Fruit fly (Drosophila melanogaster) whole organism, embryonic: ENCODE data around the gene Targ3.

Experiments used
- Blimp-1 ChIP-seq: fragments of 200-800 bp; sonication (Bioruptor generic); optimal IDR thresholded peaks from 3 replicates; lab custom pipeline; 2018; ENCODE audit warnings: missing biosample characterization, missing genetic modification characterization, mild to moderate bottlenecking, moderate library complexity, missing genetic modification reagents
- CG10366 ChIP-seq: fragments of 200-800 bp; sonication (Bioruptor generic); IDR thresholded peaks from 2 replicates; pipeline ENCODE4 v1.3.6; 2022; ENCODE audit warnings: missing biosample characterization, missing genetic modification characterization
- CG10431 ChIP-seq: fragments of 200-800 bp; sonication (Bioruptor generic); optimal IDR thresholded peaks from 3 replicates; lab custom pipeline; 2018; ENCODE audit warnings: missing biosample characterization, mild to moderate bottlenecking, missing genetic modification characterization
- CG11085 ChIP-seq: fragments of 200-800 bp; sonication (Bioruptor generic); IDR thresholded peaks from 2 replicates; pipeline ENCODE4 v1.3.6; 2022; ENCODE audit warnings: missing biosample characterization, missing genetic modification characterization
- CG14441 ChIP-seq: fragments of 200-800 bp; sonication (Bioruptor generic); IDR thresholded peaks from 2 replicates; pipeline ENCODE4 v1.3.6; 2022; ENCODE audit warnings: missing biosample characterization, missing genetic modification characterization
- CG17186 ChIP-seq: fragments of 200-800 bp; sonication (Bioruptor generic); optimal IDR thresholded peaks from 3 replicates; lab custom pipeline; 2017; ENCODE audit warnings: missing biosample characterization, missing genetic modification reagents, missing genetic modification characterization
- CG17385 ChIP-seq: fragments of 200-800 bp; sonication (Bioruptor generic); optimal IDR thresholded peaks from 3 replicates; lab custom pipeline; 2018; ENCODE audit warnings: missing biosample characterization, mild to moderate bottlenecking, missing genetic modification characterization
- CG1832 ChIP-seq: fragments of 200-800 bp; sonication (Bioruptor generic); optimal IDR thresholded peaks from 2 replicates; lab custom pipeline; 2017; ENCODE audit warnings: missing biosample characterization, mild to moderate bottlenecking, missing genetic modification characterization, inconsistent platforms
- CG2199 ChIP-seq: fragments of 200-800 bp; sonication (Bioruptor generic); IDR thresholded peaks from 3 replicates; pipeline ENCODE4 v1.3.6; 2022; ENCODE audit warnings: missing biosample characterization, missing genetic modification characterization
- CG2202 ChIP-seq: fragments of 200-800 bp; sonication (Bioruptor generic); optimal IDR thresholded peaks from 2 replicates; lab custom pipeline; 2018; ENCODE audit warnings: missing biosample characterization, mild to moderate bottlenecking, missing genetic modification characterization
- CG34224 ChIP-seq: fragments of 200-800 bp; sonication (Bioruptor generic); IDR thresholded peaks from 3 replicates; pipeline ENCODE4 v1.3.6; 2022; ENCODE audit warnings: missing biosample characterization, missing genetic modification characterization; ENCODE audit not compliant: partially characterized antibody
- CG6254 ChIP-seq: fragments of 200-800 bp; sonication (Bioruptor generic); optimal IDR thresholded peaks from 3 replicates; lab custom pipeline; 2017; ENCODE audit warnings: mild to moderate bottlenecking, missing biosample characterization, missing genetic modification reagents, missing genetic modification characterization
- CG6791 ChIP-seq: fragments of 200-800 bp; sonication (Bioruptor generic); IDR thresholded peaks from 3 replicates; pipeline ENCODE4 v1.3.6; 2022; ENCODE audit warnings: missing biosample characterization, missing genetic modification characterization; ENCODE audit not compliant: partially characterized antibody
- CG8388 ChIP-seq: fragments of 200-800 bp; sonication (Bioruptor generic); optimal IDR thresholded peaks from 2 replicates; lab custom pipeline; 2019; ENCODE audit warnings: missing biosample characterization, mild to moderate bottlenecking, missing genetic modification characterization, moderate library complexity
- CG8478 ChIP-seq: fragments of >200 bp; optimal IDR thresholded peaks from 2 replicates; lab custom pipeline; 2018
- CG9817 ChIP-seq: fragments of 200-800 bp; sonication (Bioruptor generic); optimal IDR thresholded peaks from 2 replicates; lab custom pipeline; 2018; ENCODE audit warnings: missing biosample characterization, mild to moderate bottlenecking, missing genetic modification characterization, moderate library complexity
- Camta ChIP-seq: fragments of 200-800 bp; sonication (Bioruptor generic); optimal IDR thresholded peaks from 2 replicates; lab custom pipeline; 2016; ENCODE audit warnings: missing biosample characterization, missing genetic modification characterization
- CkIIα-i1 ChIP-seq: fragments of 200-800 bp; sonication (Bioruptor generic); IDR thresholded peaks from 2 replicates; pipeline ENCODE4 v1.3.6; 2022; ENCODE audit warnings: missing biosample characterization, missing genetic modification characterization
- Doc2 ChIP-seq: fragments of 200-800 bp; sonication (Bioruptor generic); IDR thresholded peaks from 2 replicates; pipeline ENCODE4 v1.3.6; 2022; ENCODE audit warnings: missing biosample characterization, missing genetic modification characterization
- Doc3 ChIP-seq: fragments of 200-800 bp; sonication (Bioruptor generic); IDR thresholded peaks from 3 replicates; pipeline ENCODE4 v1.3.6; 2022; ENCODE audit warnings: missing biosample characterization, missing genetic modification characterization; ENCODE audit not compliant: partially characterized antibody
- Fer1 ChIP-seq: fragments of 200-800 bp; sonication (Bioruptor generic); optimal IDR thresholded peaks from 2 replicates; lab custom pipeline; 2017; ENCODE audit warnings: missing biosample characterization, mild to moderate bottlenecking, missing genetic modification characterization
- H15 ChIP-seq: fragments of 200-800 bp; sonication (Bioruptor generic); IDR thresholded peaks from 3 replicates; pipeline ENCODE4 v1.3.6; 2022; ENCODE audit warnings: missing biosample characterization, missing genetic modification characterization
- HLH3B ChIP-seq: fragments of 200-800 bp; sonication (Bioruptor generic); IDR thresholded peaks from 2 replicates; pipeline ENCODE4 v1.3.6; 2022; ENCODE audit warnings: missing biosample characterization, missing genetic modification characterization
- HLH4C ChIP-seq: fragments of 200-800 bp; sonication (Bioruptor generic); IDR thresholded peaks from 3 replicates; pipeline ENCODE4 v1.3.6; 2022; ENCODE audit warnings: missing biosample characterization, missing genetic modification characterization; ENCODE audit not compliant: partially characterized antibody
- Hmr ChIP-seq: fragments of 200-800 bp; sonication (Bioruptor generic); optimal IDR thresholded peaks from 3 replicates; lab custom pipeline; 2017; ENCODE audit warnings: mild to moderate bottlenecking, missing biosample characterization, missing genetic modification reagents, missing genetic modification characterization
- Med ChIP-seq: fragments of 200-800 bp; sonication (Bioruptor generic); peaks from one replicate; lab custom pipeline; 2016; ENCODE audit warnings: missing biosample characterization, missing genetic modification characterization, mild to moderate bottlenecking, inconsistent platforms, moderate library complexity
- NfI ChIP-seq: fragments of 200-800 bp; sonication (Bioruptor generic); optimal IDR thresholded peaks from 3 replicates; lab custom pipeline; 2018; ENCODE audit warnings: missing biosample characterization, mild to moderate bottlenecking, missing genetic modification characterization, moderate library complexity
- PHDP ChIP-seq: fragments of 200-800 bp; sonication (Bioruptor generic); optimal IDR thresholded peaks from 3 replicates; lab custom pipeline; 2018; ENCODE audit warnings: missing biosample characterization, mild to moderate bottlenecking, missing genetic modification characterization, moderate library complexity
- Pdp1 ChIP-seq, 2 experiments: fragments of 200-800 bp; sonication (Bioruptor generic); optimal IDR thresholded peaks; 3 replicates each; lab custom pipeline; 2016; ENCODE audit warnings: missing biosample characterization in 2 of 2, missing genetic modification characterization in 2 of 2, mild to moderate bottlenecking in 1 of 2, moderate library complexity in 1 of 2
- Rx ChIP-seq: fragments of 200-800 bp; sonication (Bioruptor generic); IDR thresholded peaks from 2 replicates; pipeline ENCODE4 v1.3.6; 2022; ENCODE audit warnings: missing biosample characterization, missing genetic modification characterization
- bcd ChIP-seq: fragments of 200-800 bp; sonication (Bioruptor generic); optimal IDR thresholded peaks from 2 replicates; lab custom pipeline; 2017; ENCODE audit warnings: missing biosample characterization, mild to moderate bottlenecking, missing genetic modification characterization
- bigmax ChIP-seq: fragments of 200-800 bp; sonication (Bioruptor generic); optimal IDR thresholded peaks from 2 replicates; lab custom pipeline; 2018; ENCODE audit warnings: missing biosample characterization, mild to moderate bottlenecking, missing genetic modification characterization
- bsh ChIP-seq, 2 experiments: fragments of 200-800 bp; sonication (Bioruptor generic); optimal IDR thresholded peaks; 2 replicates each; lab custom pipeline; 2017 to 2018; ENCODE audit warnings: mild to moderate bottlenecking in 2 of 2, missing biosample characterization in 2 of 2, missing genetic modification characterization in 2 of 2, moderate library complexity in 1 of 2
- chinmo ChIP-seq: fragments of 200-800 bp; sonication (Bioruptor generic); IDR thresholded peaks from 4 replicates; pipeline ENCODE4 v1.3.6; 2022; ENCODE audit warnings: missing biosample characterization, missing genetic modification characterization; ENCODE audit not compliant: partially characterized antibody
- ci ChIP-seq: fragments of 200-800 bp; sonication (Bioruptor generic); IDR thresholded peaks from 3 replicates; pipeline ENCODE4 v1.3.6; 2022; ENCODE audit warnings: missing biosample characterization, missing genetic modification characterization
- crp ChIP-seq, 2 experiments: fragments of 200-800 bp; sonication (Bioruptor generic); optimal IDR thresholded peaks; 2 replicates in 1 of 2; 3 replicates in 1 of 2; lab custom pipeline; 2017; ENCODE audit warnings: missing biosample characterization in 2 of 2, missing genetic modification characterization in 2 of 2, mild to moderate bottlenecking in 1 of 2, moderate library complexity in 1 of 2
- dm ChIP-seq: fragments of 200-800 bp; sonication (Bioruptor generic); optimal IDR thresholded peaks from 3 replicates; lab custom pipeline; 2016; ENCODE audit warnings: missing biosample characterization, missing genetic modification characterization
- ewg ChIP-seq: fragments of 200-800 bp; sonication (Bioruptor generic); optimal IDR thresholded peaks from 3 replicates; lab custom pipeline; 2017; ENCODE audit warnings: mild to moderate bottlenecking, missing biosample characterization, missing genetic modification reagents, missing genetic modification characterization
- fu2 ChIP-seq: fragments of 200-800 bp; sonication (Bioruptor generic); optimal IDR thresholded peaks from 2 replicates; lab custom pipeline; 2016; ENCODE audit warnings: missing biosample characterization, missing genetic modification characterization
- hkb ChIP-seq, 2 experiments: fragments of 200-800 bp in 1 of 2; fragments of >200 bp in 1 of 2; sonication (Bioruptor generic) in 1 of 2; IDR thresholded peaks in 1 of 2; optimal IDR thresholded peaks in 1 of 2; 2 replicates each; pipeline versions ENCODE4 v1.3.6 to Lab custom; 2017 to 2022; ENCODE audit warnings: missing biosample characterization in 1 of 2, missing genetic modification characterization in 1 of 2
- ken ChIP-seq: fragments of 200-800 bp; sonication (Bioruptor generic); IDR thresholded peaks from 3 replicates; pipeline ENCODE4 v1.3.6; 2022; ENCODE audit warnings: missing biosample characterization, missing genetic modification characterization
- nau ChIP-seq: fragments of 200-800 bp; sonication (Bioruptor generic); optimal IDR thresholded peaks from 3 replicates; lab custom pipeline; 2017; ENCODE audit warnings: missing biosample characterization, mild to moderate bottlenecking, missing genetic modification characterization, missing genetic modification reagents
- repo ChIP-seq: fragments of 200-800 bp; sonication (Bioruptor generic); optimal IDR thresholded peaks from 2 replicates; lab custom pipeline; 2016; ENCODE audit warnings: missing biosample characterization, missing genetic modification characterization
- row ChIP-seq: fragments of 200-800 bp; sonication (Bioruptor generic); IDR thresholded peaks from 3 replicates; pipeline ENCODE4 v1.3.6; 2022; ENCODE audit warnings: missing biosample characterization, missing genetic modification characterization
- sens ChIP-seq: fragments of 200-800 bp; sonication (Bioruptor generic); peaks from one replicate; lab custom pipeline; 2016; ENCODE audit warnings: missing biosample characterization, missing genetic modification characterization
- sim ChIP-seq: fragments of 200-800 bp; sonication (Bioruptor generic); IDR thresholded peaks from 2 replicates; pipeline ENCODE4 v1.3.6; 2022; ENCODE audit warnings: missing biosample characterization, missing genetic modification characterization
- sr ChIP-seq: fragments of 200-800 bp; sonication (Bioruptor generic); IDR thresholded peaks from 3 replicates; pipeline ENCODE4 v1.3.6; 2022; ENCODE audit warnings: missing biosample characterization, missing genetic modification characterization
- z ChIP-seq: fragments of 200-800 bp; sonication (Bioruptor generic); IDR thresholded peaks from 3 replicates; pipeline ENCODE4 v1.3.6; 2022; ENCODE audit warnings: missing biosample characterization, missing genetic modification characterization
- zen ChIP-seq: fragments of 200-800 bp; sonication (Bioruptor generic); optimal IDR thresholded peaks from 3 replicates; lab custom pipeline; 2018; ENCODE audit warnings: missing biosample characterization, mild to moderate bottlenecking, missing genetic modification characterization, moderate library complexity

The Targ3 gene

dm6 chr3L:21202777-21203282 lies 6.2 kb downstream of the Targ3 start, which contains the start of the genes Targ1, CG10512 and Targ2 (continued):
- TF ChIP-seq CG8388 (GFP tag; lab: Kevin White, UChicago) = no peak
- no peak for TF ChIP-seq row (GFP tag; lab: Robert Waterston, UW)
- TF ChIP-seq CG14441 (GFP tag; lab: Robert Waterston, UW) = no peak
- no peak for TF ChIP-seq Doc3 (GFP tag; lab: Robert Waterston, UW)
- TF ChIP-seq CG6254 (GFP tag; lab: Kevin White, UChicago) = no peak
- 0 out of 3 replicates have a peak, but pooled peaks have one; percentile 17 for TF ChIP-seq CG2199 (GFP tag; lab: Robert Waterston, UW)
- TF ChIP-seq Blimp-1 (GFP tag; lab: Kevin White, UChicago) = peak; percentile 22
- no peak for TF ChIP-seq fu2 (GFP tag; lab: Kevin White, UChicago)
- no peak for TF ChIP-seq Rx
- no peak for TF ChIP-seq CG11085 (GFP tag; lab: Robert Waterston, UW)
- no peak for TF ChIP-seq CG2202 (tag; lab: Kevin White, UChicago)
- peak; percentile 48; the same call in 2 of the 3 replicates for TF ChIP-seq CG34224 (GFP tag; lab: Robert Waterston, UW)
- peak; percentile 45 for TF ChIP-seq sens (GFP tag; lab: Kevin White, UChicago)
- TF ChIP-seq bigmax (GFP tag; lab: Kevin White, UChicago) = peak; percentile 11
- TF ChIP-seq bsh (GFP tag; optimal IDR thresholded peaks at IDR 0.05; lab: Kevin White, UChicago) = peak in 1 of 2 experiments; percentile 50
- TF ChIP-seq sim (GFP tag; lab: Robert Waterston, UW) = no peak
- TF ChIP-seq nau (GFP tag; lab: Kevin White, UChicago) = no peak
- TF ChIP-seq CG17385 = no peak
- TF ChIP-seq zen = no peak
- no peak for TF ChIP-seq Camta (GFP tag; lab: Kevin White, UChicago)
- no peak for TF ChIP-seq CG6791 (GFP tag; lab: Robert Waterston, UW)
- no peak for TF ChIP-seq CkIIα-i1 (GFP tag; lab: Robert Waterston, UW)
- TF ChIP-seq ewg = peak; percentile 49
- peak in 1 of 2 experiments; percentile 49 for TF ChIP-seq crp (GFP tag; optimal IDR thresholded peaks at IDR 0.05; lab: Kevin White, UChicago)
- TF ChIP-seq Pdp1 (GFP tag; optimal IDR thresholded peaks at IDR 0.05; lab: Kevin White, UChicago) = peak in 1 of 2 experiments; percentile 7
- no peak for TF ChIP-seq Fer1
- TF ChIP-seq H15 (GFP tag; lab: Robert Waterston, UW) = no peak
- TF ChIP-seq Med (GFP tag; lab: Kevin White, UChicago) = peak; percentile 73
- TF ChIP-seq bcd (GFP tag; lab: Kevin White, UChicago) = no peak
- no peak for TF ChIP-seq ci (GFP tag; lab: Robert Waterston, UW)
- TF ChIP-seq z (GFP tag; lab: Robert Waterston, UW) = no peak
- peak; percentile 28 for TF ChIP-seq CG1832
- no peak for TF ChIP-seq dm (GFP tag; lab: Kevin White, UChicago)
- no peak for TF ChIP-seq hkb (optimal IDR thresholded peaks at IDR 0.05; lab: Kevin White, UChicago)
- peak; percentile 24; the same call in 1 of the 2 replicates for TF ChIP-seq hkb (GFP tag; IDR thresholded peaks at IDR 0.05; lab: Robert Waterston, UW)
- TF ChIP-seq HLH4C = peak; percentile 49; the same call in 1 of the 3 replicates
- peak; percentile 72; the same call in 1 of the 4 replicates for TF ChIP-seq chinmo (GFP tag; lab: Robert Waterston, UW)
- no peak for TF ChIP-seq HLH3B (GFP tag; lab: Robert Waterston, UW)
- peak; percentile 76 for TF ChIP-seq CG8478
- TF ChIP-seq Hmr = peak; percentile 4
- TF ChIP-seq repo (GFP tag; lab: Kevin White, UChicago) = no peak
- no peak for TF ChIP-seq Doc2 (GFP tag; lab: Robert Waterston, UW)
- TF ChIP-seq CG17186 (GFP tag; lab: Kevin White, UChicago) = no peak
- TF ChIP-seq CG9817 (tag; lab: Kevin White, UChicago) = no peak
- no peak for TF ChIP-seq ken
- TF ChIP-seq PHDP (tag; lab: Kevin White, UChicago) = no peak
- TF ChIP-seq NfI (GFP tag; lab: Kevin White, UChicago) = no peak
- TF ChIP-seq CG10431 (GFP tag; lab: Kevin White, UChicago) = no peak
- no peak for TF ChIP-seq CG10366 (GFP tag; lab: Robert Waterston, UW)
- TF ChIP-seq sr (GFP tag; lab: Robert Waterston, UW) = peak; percentile 65; the same call in 1 of the 3 replicates
